Fruit fly (Drosophila melanogaster) S2 (cell line): ENCODE measurements around the gene Irbp18.
A peak's percentile ranks its signal among the peaks of the same experiment; 100 is the strongest.
"Not testable (repeated sequence)": the region's sequence is repeated elsewhere in the genome, so short reads cannot be mapped to it uniquely, and the experiment has no call there.

Experiments used
- CG8478 ChIP-seq: fragments of >200 bp; optimal IDR thresholded peaks from 2 replicates; lab custom pipeline; 2018
- CTCF ChIP-seq, 2 experiments: fragments of >200 bp; optimal IDR thresholded peaks; 2 replicates each; lab custom pipeline; 2018

The Irbp18 gene

DNA sequence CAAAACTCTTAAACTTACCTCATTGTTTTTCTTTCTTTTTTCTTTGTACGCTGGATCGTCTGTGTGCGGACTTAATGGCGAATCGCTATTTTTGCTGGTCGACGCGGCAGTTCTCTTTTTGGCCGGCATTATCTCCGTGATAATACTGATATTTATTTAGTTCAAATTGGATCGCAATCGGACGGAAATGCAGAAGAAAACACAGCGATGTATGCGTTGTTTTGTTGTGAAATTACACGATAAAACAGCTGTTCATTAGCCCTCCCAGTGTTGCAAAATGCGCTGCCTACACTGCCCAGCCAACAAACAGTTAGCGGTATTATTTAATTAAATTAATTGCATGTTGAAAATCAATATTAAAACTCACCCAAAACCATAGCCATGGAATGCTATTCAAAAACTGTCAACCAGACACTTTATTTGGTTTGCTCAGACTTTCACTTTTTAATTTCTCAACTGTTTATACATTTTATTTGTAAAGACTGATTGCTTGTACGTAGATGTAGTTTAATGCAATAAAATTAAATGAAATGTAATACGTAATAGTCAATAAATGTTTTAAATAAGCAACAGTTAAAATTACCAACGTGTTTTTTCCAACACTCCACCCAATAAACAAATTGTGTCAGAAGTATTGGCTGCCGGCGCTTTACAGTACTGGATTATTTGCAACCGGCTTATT lies at the start of gene Irbp18, which contains the start of gene APP-BP1:
Irbp18 (minus strand) TSS at position 205 of the 682 bp plus-strand sequence.
APP-BP1 (plus strand) TSS at position 431 of the 682 bp plus-strand sequence.
- TF ChIP-seq CTCF (optimal IDR thresholded peaks at IDR 0.05; lab: Kevin White, UChicago), result no peak
- no peak for TF ChIP-seq CG8478 (lab: Kevin White, UChicago)

DNA sequence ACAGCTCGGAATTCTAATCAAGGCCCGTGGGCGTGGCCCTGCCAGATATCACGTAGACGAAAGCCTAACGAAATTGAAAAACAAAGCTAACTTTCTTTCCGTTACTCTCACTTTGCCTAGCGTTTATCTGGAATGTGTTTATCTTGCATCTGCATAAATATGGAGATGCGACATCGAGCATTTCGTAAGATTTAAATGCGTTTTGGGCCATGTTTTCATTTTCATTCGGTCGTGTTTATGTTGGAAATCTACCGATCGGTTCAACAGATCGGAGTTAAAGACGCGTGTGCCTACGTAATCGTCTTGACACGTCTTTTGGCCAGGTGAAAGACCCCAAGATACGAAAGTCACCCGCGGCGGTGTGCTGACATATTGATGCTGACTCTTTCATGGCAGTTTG lies 49.7 kb upstream of the Irbp18 start:
- TF ChIP-seq CTCF (optimal IDR thresholded peaks at IDR 0.05; lab: Kevin White, UChicago), result no peak
- TF ChIP-seq CG8478 (lab: Kevin White, UChicago), result no peak

DNA sequence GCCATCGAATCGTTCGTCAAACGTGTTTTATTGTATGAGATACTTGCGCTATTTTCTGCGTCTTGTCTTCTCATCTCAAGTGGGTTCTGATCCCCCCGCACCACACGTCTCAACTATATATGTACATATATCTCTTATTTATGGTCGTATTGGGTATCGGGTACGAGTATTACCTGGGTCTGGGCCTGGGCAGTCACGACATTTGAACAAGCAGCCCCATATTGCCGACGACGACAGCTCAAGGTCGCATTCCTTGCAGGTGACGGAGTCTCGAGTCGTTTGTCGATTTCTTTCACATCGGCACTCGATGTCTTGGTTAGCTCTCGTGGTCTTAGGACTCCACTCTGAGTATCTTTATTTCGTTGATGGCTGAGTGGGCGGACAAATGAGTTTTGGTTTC lies 47.1 kb upstream of the Irbp18 start:
- TF ChIP-seq CG8478 (lab: Kevin White, UChicago) (no peak), CTCF (optimal IDR thresholded peaks at IDR 0.05; lab: Kevin White, UChicago) (no peak)

DNA sequence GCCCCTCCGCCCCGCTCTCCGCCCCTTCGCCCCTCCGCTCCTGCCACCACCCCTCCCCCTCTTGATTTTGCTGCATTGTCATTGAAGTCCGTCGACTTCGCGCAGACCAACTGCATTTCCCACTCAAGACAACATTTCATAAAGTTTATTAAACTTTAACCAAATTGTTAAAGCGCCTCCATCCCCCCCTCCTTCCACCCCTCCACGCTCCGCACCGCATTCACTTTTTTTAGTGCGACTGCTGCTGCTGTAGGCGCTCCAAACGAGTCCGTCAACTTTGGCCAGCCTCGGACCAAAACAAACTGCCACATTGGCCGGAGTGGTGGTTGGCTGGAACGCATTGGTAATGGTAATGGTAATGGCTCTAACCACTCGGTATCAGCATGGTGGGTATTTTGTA lies 40.9 kb upstream of the Irbp18 start:
- TF ChIP-seq CG8478 (lab: Kevin White, UChicago) (no peak), CTCF (optimal IDR thresholded peaks at IDR 0.05; lab: Kevin White, UChicago) (no peak)

DNA sequence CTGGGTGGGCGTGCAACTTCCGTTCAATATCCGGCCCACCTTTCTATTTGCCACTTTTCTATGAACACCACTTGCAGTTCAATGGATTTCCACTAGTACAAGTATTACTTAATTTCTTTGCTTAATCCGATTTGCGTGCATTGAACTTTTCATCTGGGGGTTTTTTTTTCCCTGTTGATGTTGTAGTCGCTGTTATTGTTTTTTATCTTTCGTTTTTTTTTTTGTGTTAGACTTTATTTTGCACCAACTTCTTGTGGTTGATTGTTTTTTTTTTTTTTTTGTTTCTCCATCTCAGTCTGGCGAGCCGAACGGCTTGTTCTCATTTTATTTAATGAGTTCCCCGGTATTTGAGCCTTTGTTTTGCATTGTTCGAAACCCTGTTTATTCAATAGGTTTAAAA lies 38.4 kb upstream of the Irbp18 start:
- TF ChIP-seq CTCF (optimal IDR thresholded peaks at IDR 0.05; lab: Kevin White, UChicago) (no peak), CG8478 (lab: Kevin White, UChicago) (no peak)

DNA sequence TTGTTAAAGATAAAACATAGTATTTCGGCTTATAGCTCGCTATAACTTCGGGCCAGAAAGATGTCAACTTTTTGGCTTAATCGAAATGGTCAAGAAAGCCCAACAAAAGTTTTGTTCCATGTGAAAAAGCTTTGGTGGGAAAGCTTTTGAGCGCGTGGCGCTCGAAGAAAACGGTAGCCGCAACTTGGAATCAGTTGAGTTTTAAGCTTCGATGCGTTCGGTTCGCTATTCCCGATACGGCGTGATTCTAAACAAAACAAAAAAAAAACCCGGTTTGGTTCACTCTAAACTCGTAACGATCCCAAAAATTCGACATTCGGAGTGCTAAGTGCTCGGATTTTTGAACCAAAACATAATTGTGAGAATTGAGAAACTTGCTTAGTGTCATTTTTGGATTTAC lies 37.9 kb upstream of the Irbp18 start, which contains the start of gene IRSp53:
IRSp53 (plus strand) TSS at position 204 of the 400 bp plus-strand sequence.
- TF ChIP-seq CTCF (optimal IDR thresholded peaks at IDR 0.05; lab: Kevin White, UChicago) (no peak), CG8478 (lab: Kevin White, UChicago) (no peak)

DNA sequence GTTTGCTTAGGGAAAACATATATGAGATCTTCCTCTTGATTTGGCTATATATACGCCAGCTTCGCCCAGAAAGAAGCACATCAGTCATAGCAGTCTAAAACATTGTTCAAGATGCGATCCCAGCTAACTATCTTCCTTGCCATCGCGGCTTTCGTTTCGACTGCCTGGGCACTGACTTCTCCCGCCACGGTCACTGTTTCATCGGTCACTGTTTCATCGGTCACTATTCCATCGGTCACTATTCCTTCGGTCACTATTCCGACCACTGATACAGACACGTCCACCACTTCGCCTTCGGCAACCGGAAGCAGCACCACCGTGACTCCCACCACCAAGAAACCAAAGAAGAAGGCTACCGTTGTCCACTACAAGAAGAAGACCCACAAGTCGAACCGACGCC lies 36.9 kb upstream of the Irbp18 start, which contains the start of gene CG14143:
CG14143 (plus strand) TSS at position 102 of the 400 bp plus-strand sequence.
- TF ChIP-seq CG8478 (lab: Kevin White, UChicago); CTCF (optimal IDR thresholded peaks at IDR 0.05; lab: Kevin White, UChicago): not testable (repeated sequence)

DNA sequence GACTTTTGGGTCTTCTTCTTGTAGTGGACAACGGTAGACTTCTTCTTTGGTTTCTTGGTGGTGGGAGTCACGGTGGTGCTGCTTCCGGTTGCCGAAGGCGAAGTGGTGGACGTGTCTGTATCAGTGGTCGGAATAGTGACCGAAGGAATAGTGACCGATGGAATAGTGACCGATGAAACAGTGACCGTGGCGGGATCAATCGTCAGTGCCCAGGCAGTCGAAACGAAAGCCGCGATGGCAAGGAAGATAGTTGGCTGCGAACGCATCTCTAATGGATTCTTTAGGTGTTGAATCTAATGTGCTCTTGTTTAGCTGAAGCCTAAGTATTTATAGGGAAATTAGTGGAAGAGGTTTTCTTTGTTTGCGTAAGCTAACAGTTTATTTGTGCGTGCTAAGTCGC lies 34.1 kb upstream of the Irbp18 start, which contains the start of gene CG32074:
CG32074 (minus strand) TSS at position 268 of the 400 bp plus-strand sequence.
- not testable (repeated sequence) for TF ChIP-seq CG8478 (lab: Kevin White, UChicago); CTCF (optimal IDR thresholded peaks at IDR 0.05; lab: Kevin White, UChicago)

DNA sequence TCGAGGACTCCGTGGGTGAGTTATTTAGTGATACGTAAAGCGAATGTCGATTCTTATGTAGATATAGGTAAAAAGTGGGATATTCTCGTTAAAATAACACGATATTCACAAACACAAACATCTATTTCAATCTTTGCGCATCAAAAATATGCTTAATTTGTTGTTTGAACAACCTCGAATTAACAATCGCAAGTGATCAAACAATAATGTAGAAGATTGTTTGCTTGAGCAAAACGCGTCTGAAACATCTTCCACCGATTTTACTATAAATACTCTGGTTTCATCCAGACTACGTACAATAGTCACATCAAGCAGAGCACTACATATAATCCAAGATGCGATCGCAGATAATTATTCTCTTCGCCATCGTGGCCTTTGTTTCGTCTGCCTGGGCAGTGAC lies 32.5 kb upstream of the Irbp18 start, which contains the start of gene nol:
nol (plus strand) TSS at position 301 of the 400 bp plus-strand sequence.
- no peak for TF ChIP-seq CG8478 (lab: Kevin White, UChicago)
- no peak for TF ChIP-seq CTCF (optimal IDR thresholded peaks at IDR 0.05; lab: Kevin White, UChicago)

DNA sequence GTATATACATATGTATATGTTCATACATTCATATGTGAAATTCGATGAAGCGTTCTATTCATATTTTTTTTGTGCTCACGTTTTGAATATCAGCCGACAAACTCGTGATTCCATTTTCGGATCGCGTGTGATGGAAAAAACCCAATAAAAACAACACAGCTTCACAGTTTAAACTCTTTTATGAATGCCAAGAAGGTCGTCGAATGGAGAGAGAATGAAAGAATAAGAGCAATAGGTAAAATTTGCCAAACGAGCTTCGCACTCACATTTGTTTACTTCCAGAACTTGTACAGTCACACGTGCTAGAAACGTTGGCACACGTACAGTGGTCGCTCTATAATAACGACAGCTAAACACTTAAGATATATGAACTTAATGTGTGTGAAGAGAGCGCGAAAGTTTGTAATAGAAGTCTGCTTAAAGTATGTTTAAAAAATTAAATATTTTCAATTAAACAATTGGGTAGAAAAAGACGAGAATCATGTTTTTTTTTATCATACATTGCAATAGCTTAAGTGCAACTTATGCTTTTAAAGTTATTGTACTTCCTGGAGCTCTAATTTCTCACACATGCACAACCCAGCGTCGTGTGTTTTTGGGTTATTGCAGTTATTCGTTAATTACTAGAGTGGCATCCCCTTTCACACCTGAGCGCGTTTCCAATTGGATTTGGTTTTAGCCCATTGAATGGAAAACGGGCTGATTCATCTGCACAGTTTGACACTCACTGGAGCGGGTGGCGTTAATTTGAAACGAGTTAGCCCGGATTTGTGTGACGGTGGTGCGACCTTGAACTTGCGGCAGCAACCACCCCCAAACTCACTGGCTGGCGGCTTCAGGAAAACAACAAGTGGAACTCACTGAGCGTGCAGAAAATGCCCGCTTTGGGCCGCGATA lies 27.9 kb upstream of the Irbp18 start:
- TF ChIP-seq CTCF (optimal IDR thresholded peaks at IDR 0.05; lab: Kevin White, UChicago) (no peak), CG8478 (lab: Kevin White, UChicago) (no peak)

DNA sequence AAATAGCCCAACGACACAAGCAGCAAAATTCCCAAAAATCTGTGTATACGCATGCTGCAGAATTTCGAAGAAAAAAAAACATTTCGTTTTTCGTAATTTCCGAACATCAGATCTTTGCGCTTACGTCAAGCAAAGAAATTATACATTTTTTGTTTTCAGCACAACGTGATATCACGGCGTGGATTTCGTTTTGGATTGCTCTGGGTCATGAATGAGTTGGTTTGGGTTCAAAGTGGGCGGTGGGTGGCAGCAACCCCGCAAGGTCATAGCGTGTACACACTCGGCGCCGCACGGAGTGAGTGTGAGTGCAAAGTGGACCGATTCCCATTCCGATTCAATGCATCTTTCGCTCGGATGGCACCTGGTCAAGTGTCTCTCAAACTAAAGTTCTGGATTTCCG lies 26.9 kb upstream of the Irbp18 start:
- TF ChIP-seq CG8478 (lab: Kevin White, UChicago) (no peak), CTCF (optimal IDR thresholded peaks at IDR 0.05; lab: Kevin White, UChicago) (no peak)

DNA sequence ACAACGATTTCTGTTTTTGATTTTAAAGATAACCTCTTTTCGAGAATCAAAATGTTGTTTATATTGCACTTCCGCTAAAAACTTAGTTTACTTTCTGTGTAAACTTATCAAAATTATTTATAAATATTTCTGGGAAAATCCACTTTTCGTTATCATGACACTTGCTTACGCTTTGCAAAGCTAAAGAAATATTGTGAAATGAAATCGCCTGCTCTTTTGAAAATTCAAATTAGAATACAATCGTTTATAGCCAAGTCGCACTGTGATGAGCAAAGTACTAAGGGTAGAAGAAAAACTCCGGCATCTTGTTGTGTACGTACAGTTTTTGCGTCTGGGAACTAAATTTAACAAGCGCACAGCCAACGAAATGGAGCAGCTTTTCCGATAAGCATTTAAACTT lies 26.5 kb upstream of the Irbp18 start:
- no peak for TF ChIP-seq CTCF (optimal IDR thresholded peaks at IDR 0.05; lab: Kevin White, UChicago)
- no peak for TF ChIP-seq CG8478 (lab: Kevin White, UChicago)

DNA sequence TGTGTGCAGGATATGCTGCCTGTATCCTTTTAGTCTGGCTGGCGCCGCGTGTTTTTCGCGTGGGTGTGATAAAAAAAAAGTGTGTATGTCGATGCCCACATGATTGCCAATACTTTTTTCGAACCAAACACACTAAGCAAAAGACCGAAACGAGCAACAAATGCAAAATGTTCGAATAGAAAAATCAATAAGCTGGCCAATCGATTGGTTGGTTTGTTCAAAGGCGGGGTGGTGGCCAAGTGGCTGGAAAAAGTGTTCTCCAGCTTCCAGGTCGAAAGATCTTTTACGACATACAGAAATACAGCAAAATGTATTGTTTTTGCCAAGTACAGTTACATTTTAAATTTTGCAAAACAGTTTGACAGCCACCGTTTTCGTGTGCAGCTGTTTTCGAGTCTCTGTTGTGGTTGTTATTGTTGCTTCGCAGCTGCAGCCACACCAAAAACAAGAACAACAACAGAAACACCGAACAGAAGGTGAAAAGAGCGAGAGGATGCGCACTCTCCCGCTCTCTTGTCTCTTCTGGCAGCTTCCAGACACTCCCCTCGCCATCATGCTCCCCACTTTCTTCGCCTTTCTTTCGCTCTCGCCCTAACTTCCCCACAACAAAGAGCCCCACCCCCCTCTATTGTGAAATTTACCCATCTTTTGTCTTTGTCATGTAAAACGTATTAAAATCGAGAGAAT lies 25.8 kb upstream of the Irbp18 start:
- no peak for TF ChIP-seq CTCF (optimal IDR thresholded peaks at IDR 0.05; lab: Kevin White, UChicago)
- no peak for TF ChIP-seq CG8478 (lab: Kevin White, UChicago)

DNA sequence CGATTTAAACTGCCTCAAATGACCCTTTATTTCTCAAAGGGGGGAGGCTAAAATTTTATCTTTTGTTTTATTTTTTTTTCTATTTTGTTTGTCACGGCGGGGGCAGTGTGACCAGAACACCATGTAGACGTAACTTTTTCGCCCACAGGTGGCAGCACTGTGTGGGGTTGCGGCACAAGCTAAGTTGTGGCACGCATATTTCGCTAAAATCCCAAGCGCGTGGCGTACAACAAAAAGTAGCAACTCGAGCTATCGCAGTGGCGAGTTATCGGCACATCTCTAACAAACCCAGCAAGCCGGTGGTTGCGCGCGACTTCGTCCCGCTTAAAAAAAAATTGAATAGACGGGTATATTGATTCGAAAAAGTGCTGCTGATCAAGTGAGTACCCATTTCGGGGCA lies 25.1 kb upstream of the Irbp18 start, which contains the start of the genes Ufd1 and NaPi-III:
Ufd1 (minus strand) TSS at position 129 of the 400 bp plus-strand sequence.
NaPi-III (plus strand) TSS at position 261 of the 400 bp plus-strand sequence.
- TF ChIP-seq CG8478 (lab: Kevin White, UChicago) (no peak), CTCF (optimal IDR thresholded peaks at IDR 0.05; lab: Kevin White, UChicago) (peak; percentile 96)
